Fruit fly (Drosophila melanogaster) whole organism, pupa: ENCODE measurements around the gene PolA2.

Source experiments
- CG10348 ChIP-seq: fragments of 200-800 bp; sonication (Bioruptor generic); IDR thresholded peaks from 2 replicates; pipeline ENCODE4 v1.3.6; 2022; ENCODE audit warnings: missing biosample characterization, missing genetic modification characterization
- CG12605 ChIP-seq: fragments of 200-800 bp; sonication (Bioruptor generic); IDR thresholded peaks from 2 replicates; pipeline ENCODE4 v1.3.6; 2022; ENCODE audit warnings: missing biosample characterization, missing genetic modification characterization
- CG13204 ChIP-seq: fragments of 200-800 bp; sonication (Bioruptor generic); optimal IDR thresholded peaks from 2 replicates; lab custom pipeline; 2018; ENCODE audit warnings: missing biosample characterization, mild to moderate bottlenecking, missing genetic modification characterization, moderate library complexity
- CG14655 ChIP-seq: fragments of 200-800 bp; sonication (Bioruptor generic); optimal IDR thresholded peaks from 3 replicates; lab custom pipeline; 2017; ENCODE audit warnings: mild to moderate bottlenecking, missing biosample characterization, missing genetic modification reagents, missing genetic modification characterization
- CG15710 ChIP-seq: fragments of 200-800 bp; sonication (Bioruptor generic); optimal IDR thresholded peaks from 2 replicates; lab custom pipeline; 2018; ENCODE audit warnings: missing biosample characterization, mild to moderate bottlenecking, missing genetic modification characterization, moderate library complexity
- CG17806 ChIP-seq: fragments of 200-800 bp; sonication (Bioruptor generic); optimal IDR thresholded peaks from 2 replicates; lab custom pipeline; 2018; ENCODE audit warnings: missing biosample characterization, mild to moderate bottlenecking, missing genetic modification characterization, moderate library complexity
- CG32121 ChIP-seq: fragments of 200-800 bp; sonication (Bioruptor generic); IDR thresholded peaks from 2 replicates; pipeline ENCODE4 v1.3.6; 2022; ENCODE audit warnings: missing biosample characterization, missing genetic modification characterization
- CG34367 ChIP-seq: fragments of 200-800 bp; sonication (Bioruptor generic); optimal IDR thresholded peaks from 2 replicates; lab custom pipeline; 2018; ENCODE audit warnings: missing biosample characterization, mild to moderate bottlenecking, missing genetic modification characterization
- CG4496 ChIP-seq: fragments of 200-800 bp; sonication (Bioruptor generic); IDR thresholded peaks from 3 replicates; pipeline ENCODE4 v1.3.6; 2022; ENCODE audit warnings: missing biosample characterization, missing genetic modification characterization
- CG8159 ChIP-seq: fragments of 200-800 bp; sonication (Bioruptor generic); optimal IDR thresholded peaks from 3 replicates; lab custom pipeline; 2018; ENCODE audit warnings: missing biosample characterization, mild to moderate bottlenecking, missing genetic modification characterization, moderate library complexity
- CG8301 ChIP-seq: fragments of 200-800 bp; sonication (Bioruptor generic); optimal IDR thresholded peaks from 2 replicates; lab custom pipeline; 2018; ENCODE audit warnings: missing biosample characterization, mild to moderate bottlenecking, missing genetic modification characterization
- CG9948 ChIP-seq: fragments of 200-800 bp; sonication (Bioruptor generic); optimal IDR thresholded peaks from 2 replicates; lab custom pipeline; 2018; ENCODE audit warnings: missing biosample characterization, mild to moderate bottlenecking, missing genetic modification characterization, moderate library complexity
- D1 ChIP-seq: fragments of 200-800 bp; sonication (Bioruptor generic); optimal IDR thresholded peaks from 2 replicates; lab custom pipeline; 2018; ENCODE audit warnings: missing biosample characterization, mild to moderate bottlenecking, missing genetic modification characterization, moderate library complexity
- EcR ChIP-seq: fragments of 200-800 bp; sonication (Bioruptor generic); optimal IDR thresholded peaks from 3 replicates; lab custom pipeline; 2019; ENCODE audit warnings: missing biosample characterization, missing genetic modification characterization, mild to moderate bottlenecking, moderate library complexity, missing genetic modification reagents
- Ets98B ChIP-seq: fragments of 200-800 bp; sonication (Bioruptor generic); IDR thresholded peaks from 2 replicates; pipeline ENCODE4 v1.3.6; 2022; ENCODE audit warnings: missing biosample characterization, missing genetic modification characterization
- Pif1A ChIP-seq: fragments of 200-800 bp; sonication (Bioruptor generic); optimal IDR thresholded peaks from 3 replicates; lab custom pipeline; 2016; ENCODE audit warnings: missing biosample characterization, missing genetic modification characterization
- Pif1B ChIP-seq: fragments of 200-800 bp; sonication (Bioruptor generic); optimal IDR thresholded peaks from 3 replicates; lab custom pipeline; 2016; ENCODE audit warnings: missing biosample characterization, missing genetic modification characterization
- Snoo ChIP-seq: fragments of 200-800 bp; sonication (Bioruptor generic); optimal IDR thresholded peaks from 3 replicates; lab custom pipeline; 2017; ENCODE audit warnings: missing biosample characterization, mild to moderate bottlenecking, missing genetic modification characterization, inconsistent platforms
- fd96Ca ChIP-seq: fragments of 200-800 bp; sonication (Bioruptor generic); IDR thresholded peaks from 3 replicates; pipeline ENCODE4 v1.3.6; 2022; ENCODE audit warnings: missing biosample characterization, missing genetic modification characterization
- gl ChIP-seq: fragments of 200-800 bp; sonication (Bioruptor generic); optimal IDR thresholded peaks from 2 replicates; lab custom pipeline; 2018; ENCODE audit warnings: missing biosample characterization, mild to moderate bottlenecking, missing genetic modification characterization
- rn ChIP-seq: fragments of 200-800 bp; sonication (Bioruptor generic); IDR thresholded peaks from 2 replicates; pipeline ENCODE4 v1.3.6; 2022; ENCODE audit warnings: missing biosample characterization, missing genetic modification characterization

Gene PolA2

DNA sequence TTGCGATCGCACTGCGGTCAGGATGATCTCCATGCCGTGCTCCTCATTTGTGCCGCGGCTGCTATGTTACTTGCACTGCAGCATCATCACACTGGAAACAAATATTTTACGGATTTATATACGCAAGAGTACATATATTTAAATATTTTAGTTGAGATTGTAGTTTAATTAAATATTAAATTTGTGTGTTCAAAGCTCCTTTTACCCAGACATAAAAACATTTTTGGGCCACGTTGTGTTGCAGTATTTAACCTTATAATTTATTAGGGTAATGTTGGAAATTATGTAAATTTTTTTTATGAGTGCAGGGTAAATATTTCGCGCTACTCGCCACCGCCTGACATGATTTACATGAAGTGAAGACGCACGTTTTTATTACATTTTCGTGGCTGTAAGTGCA is 41.4 kb upstream of the PolA2 start:
- TF ChIP-seq rn (GFP tag; lab: Robert Waterston, UW) (no peak), CG9948 (tag; lab: Kevin White, UChicago) (peak; percentile 67), CG34367 (tag; lab: Kevin White, UChicago) (peak; percentile 15), CG14655 (GFP tag; lab: Kevin White, UChicago) (peak; percentile 50), CG8301 (tag; lab: Kevin White, UChicago) (peak; percentile 30), CG13204 (GFP tag; lab: Kevin White, UChicago) (no peak), CG17806 (tag; lab: Kevin White, UChicago) (peak; percentile 63), CG15710 (tag; lab: Kevin White, UChicago) (peak; percentile 34), D1 (tag; lab: Kevin White, UChicago) (no peak), Pif1A (GFP tag; lab: Kevin White, UChicago) (peak; percentile 46), CG8159 (tag; lab: Kevin White, UChicago) (peak; percentile 68), CG12605 (GFP tag; lab: Robert Waterston, UW) (no peak), Snoo (tag; lab: Kevin White, UChicago) (no peak), gl (tag; lab: Kevin White, UChicago) (no peak), Ets98B (GFP tag; lab: Robert Waterston, UW) (no peak), fd96Ca (GFP tag; lab: Robert Waterston, UW) (no peak), Pif1B (GFP tag; lab: Kevin White, UChicago) (no peak)

DNA sequence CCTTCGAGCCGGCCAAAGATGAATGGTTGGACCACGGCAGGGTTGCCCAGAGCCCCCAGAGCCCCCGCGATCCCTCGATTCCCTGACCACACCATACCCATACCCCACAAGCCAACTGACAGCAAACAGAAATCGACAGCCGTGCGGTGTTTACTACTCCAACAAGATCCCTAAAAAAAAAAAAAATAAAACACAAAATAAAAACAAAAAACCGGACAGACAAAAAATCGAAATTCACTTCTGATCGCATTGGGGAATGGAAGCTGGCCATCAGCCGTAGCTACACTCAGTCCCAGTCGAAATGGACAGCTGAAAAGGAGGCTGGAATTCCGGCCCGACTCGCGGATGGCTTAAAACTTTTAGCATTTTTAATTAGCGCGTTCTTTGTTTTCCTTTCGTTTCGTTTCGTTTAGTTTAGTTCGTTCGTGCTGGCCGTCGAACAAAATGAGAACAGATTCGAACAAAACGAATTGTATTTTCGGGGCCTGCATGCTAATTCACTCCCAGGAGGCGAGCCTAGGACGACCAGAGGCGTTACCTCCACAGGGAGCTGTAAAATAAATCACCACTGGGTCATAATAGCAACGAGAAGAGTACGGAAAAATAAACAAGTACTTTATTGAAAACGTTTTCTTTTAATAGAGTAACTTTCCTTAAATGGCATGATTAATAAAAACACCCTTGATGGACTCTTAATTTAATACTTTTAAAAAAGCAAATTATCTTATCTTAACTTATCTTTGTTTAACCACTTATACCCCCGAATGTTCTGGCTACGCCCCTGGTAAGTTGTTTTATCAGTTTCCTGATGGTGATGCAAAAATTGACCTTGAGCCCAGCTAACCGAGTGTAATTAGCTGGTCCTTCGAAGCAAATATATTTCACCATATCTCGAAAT is 39.8 kb upstream of the PolA2 start:
- TF ChIP-seq CG17806 (tag; lab: Kevin White, UChicago): peak; percentile 43
- peak; percentile 10 for TF ChIP-seq CG13204 (GFP tag; lab: Kevin White, UChicago)
- peak; percentile 78 for TF ChIP-seq CG8159 (tag; lab: Kevin White, UChicago)
- peak; percentile 46 for TF ChIP-seq CG9948 (tag; lab: Kevin White, UChicago)
- peak; percentile 79 for TF ChIP-seq CG15710 (tag; lab: Kevin White, UChicago)
- no peak for TF ChIP-seq CG32121
- no peak for TF ChIP-seq CG8301 (tag; lab: Kevin White, UChicago)
- no peak for TF ChIP-seq Snoo (tag; lab: Kevin White, UChicago)
- TF ChIP-seq CG4496 (GFP tag; lab: Robert Waterston, UW): no peak
- no peak for TF ChIP-seq Ets98B (GFP tag; lab: Robert Waterston, UW)
- TF ChIP-seq CG34367 (tag; lab: Kevin White, UChicago): peak; percentile 11
- no peak for TF ChIP-seq EcR (GFP tag; lab: Kevin White, UChicago)
- TF ChIP-seq, all 21 proteins: peak for 6

DNA sequence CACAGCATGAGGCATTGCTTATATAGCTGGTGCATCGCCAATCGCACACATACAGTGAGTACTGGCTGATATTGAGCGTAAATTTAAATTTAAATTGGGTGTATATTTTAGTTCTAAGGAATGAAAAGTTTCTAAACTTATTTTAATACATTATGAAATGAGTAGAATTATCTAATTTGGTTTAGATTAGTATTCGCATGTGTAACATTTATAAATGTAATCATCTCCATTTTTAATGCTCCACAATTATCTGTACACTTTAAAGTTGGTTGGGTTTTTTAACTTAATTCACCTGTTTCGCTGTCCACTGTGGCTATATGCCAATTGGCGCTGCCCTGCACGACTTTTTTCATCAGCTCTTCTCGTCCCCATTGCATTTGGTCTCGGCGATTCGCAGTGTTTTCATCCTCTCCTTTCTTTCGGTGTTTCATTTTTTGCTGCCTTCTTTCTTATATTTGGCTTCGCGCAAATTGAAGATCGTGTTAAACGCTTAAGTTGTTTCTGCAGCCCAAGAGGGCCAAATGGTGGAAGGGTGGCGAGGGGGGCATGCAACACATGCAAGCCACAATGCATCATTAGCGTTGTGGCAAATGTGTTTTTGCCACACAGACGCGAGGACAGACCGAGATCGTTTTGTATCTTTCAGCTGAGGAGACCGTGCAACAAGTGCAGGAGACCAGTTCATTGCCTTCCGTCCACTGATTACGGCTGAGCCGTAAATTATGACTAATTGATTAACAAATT is 37.3 kb upstream of the PolA2 start:
- TF ChIP-seq fd96Ca (GFP tag; lab: Robert Waterston, UW) (no peak), CG8159 (tag; lab: Kevin White, UChicago) (peak; percentile 93), rn (GFP tag; lab: Robert Waterston, UW) (no peak), CG17806 (tag; lab: Kevin White, UChicago) (peak; percentile 87), CG9948 (tag; lab: Kevin White, UChicago) (peak; percentile 92), EcR (GFP tag; lab: Kevin White, UChicago) (peak; percentile 34), CG12605 (GFP tag; lab: Robert Waterston, UW) (0 out of 2 replicates have a peak, but pooled peaks have one; percentile 15), Ets98B (GFP tag; lab: Robert Waterston, UW) (no peak), gl (tag; lab: Kevin White, UChicago) (peak; percentile 57), D1 (tag; lab: Kevin White, UChicago) (peak; percentile 79), Pif1B (GFP tag; lab: Kevin White, UChicago) (peak; percentile 40), CG32121 (no peak), CG13204 (GFP tag; lab: Kevin White, UChicago) (no peak), CG14655 (GFP tag; lab: Kevin White, UChicago) (peak; percentile 81), CG15710 (tag; lab: Kevin White, UChicago) (peak; percentile 88), Snoo (tag; lab: Kevin White, UChicago) (peak; percentile 71), CG8301 (tag; lab: Kevin White, UChicago) (peak; percentile 42), CG34367 (tag; lab: Kevin White, UChicago) (peak; percentile 76), Pif1A (GFP tag; lab: Kevin White, UChicago) (peak; percentile 19), CG4496 (GFP tag; lab: Robert Waterston, UW) (peak; percentile 18; the same call in 1 of the 3 replicates), CG10348 (GFP tag; lab: Robert Waterston, UW) (no peak)
- TF ChIP-seq, all 21 proteins: peak for 15

DNA sequence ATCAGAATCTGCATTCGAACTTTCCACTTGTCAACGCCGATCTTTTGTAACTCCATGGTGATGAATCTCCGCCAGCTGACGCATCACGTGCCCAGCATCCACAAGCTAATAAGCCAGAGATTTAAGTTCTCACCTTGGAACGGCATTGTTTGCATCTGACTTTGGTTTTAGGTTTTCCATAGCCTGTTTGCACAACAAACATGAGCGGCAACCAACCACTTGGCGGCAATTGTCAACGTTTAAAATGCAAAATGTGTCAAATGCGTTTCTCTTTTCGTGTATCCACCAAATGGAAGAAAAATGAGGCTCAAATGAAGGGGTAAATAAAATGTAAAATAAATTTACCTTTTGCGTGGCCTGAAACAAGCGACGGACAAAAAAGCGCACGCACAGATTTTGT is 36.6 kb upstream of the PolA2 start:
- TF ChIP-seq gl (tag; lab: Kevin White, UChicago) (no peak), CG12605 (GFP tag; lab: Robert Waterston, UW) (no peak), Snoo (tag; lab: Kevin White, UChicago) (no peak), CG8301 (tag; lab: Kevin White, UChicago) (no peak), rn (GFP tag; lab: Robert Waterston, UW) (no peak), CG34367 (tag; lab: Kevin White, UChicago) (no peak), D1 (tag; lab: Kevin White, UChicago) (no peak), CG14655 (GFP tag; lab: Kevin White, UChicago) (no peak), CG10348 (GFP tag; lab: Robert Waterston, UW) (no peak), CG17806 (tag; lab: Kevin White, UChicago) (no peak), CG32121 (no peak), CG15710 (tag; lab: Kevin White, UChicago) (no peak), Pif1B (GFP tag; lab: Kevin White, UChicago) (no peak), EcR (GFP tag; lab: Kevin White, UChicago) (no peak), fd96Ca (GFP tag; lab: Robert Waterston, UW) (no peak)
- TF ChIP-seq, all 21 proteins: peak for 0
